Worm (Caenorhabditis elegans) whole organism, mixed stage, embryonic: ENCODE data around the gene madf-4.

ENCODE experiments used
- M03D4.4 ChIP-seq: sonication (generic microtip); optimal IDR thresholded peaks from 2 replicates; lab custom pipeline; 2017; ENCODE audit warnings: mild to moderate bottlenecking, missing genetic modification characterization, missing compliant biosample characterization
- bed-3 ChIP-seq: fragments of 200-800 bp; sonication (Bioruptor generic); optimal IDR thresholded peaks from 3 replicates; lab custom pipeline; 2018; ENCODE audit warnings: mild to moderate bottlenecking, missing genetic modification characterization, moderate library complexity, missing compliant biosample characterization
- ceh-39 ChIP-seq: fragments of 150-350 bp; optimal IDR thresholded peaks from 2 replicates; lab custom pipeline; 2014; ENCODE audit warnings: missing biosample characterization, missing genetic modification characterization
- ceh-43 ChIP-seq: fragments of 200-800 bp; sonication (Bioruptor generic); optimal IDR thresholded peaks from 2 replicates; lab custom pipeline; 2018; ENCODE audit warnings: mild to moderate bottlenecking, missing genetic modification characterization, moderate library complexity, missing compliant biosample characterization
- ceh-83 ChIP-seq: fragments of 200-800 bp; sonication (Bioruptor generic); optimal IDR thresholded peaks from 2 replicates; lab custom pipeline; 2018; ENCODE audit warnings: mild to moderate bottlenecking, missing genetic modification characterization, missing compliant biosample characterization
- ces-1 ChIP-seq: fragments of 150-350 bp; optimal IDR thresholded peaks from 2 replicates; lab custom pipeline; 2014; ENCODE audit warnings: missing biosample characterization, missing genetic modification reagents, missing genetic modification characterization
- cnd-1 ChIP-seq: fragments of 200-800 bp; sonication (Bioruptor generic); optimal IDR thresholded peaks from 2 replicates; lab custom pipeline; 2018; ENCODE audit warnings: mild to moderate bottlenecking, missing genetic modification characterization, missing compliant biosample characterization
- elt-1 ChIP-seq: sonication (generic microtip); optimal IDR thresholded peaks from 2 replicates; lab custom pipeline; 2017; ENCODE audit warnings: missing genetic modification characterization, mild to moderate bottlenecking, missing compliant biosample characterization, antibody characterized with exemption, moderate library complexity, borderline replicate concordance; ENCODE audit not compliant: insufficient read depth
- elt-3 ChIP-seq: fragments of 150-350 bp; optimal IDR thresholded peaks from 2 replicates; lab custom pipeline; 2014; ENCODE audit warnings: missing biosample characterization, missing genetic modification characterization
- flh-1 ChIP-seq: fragments of 200-800 bp; sonication (Bioruptor generic); optimal IDR thresholded peaks from 2 replicates; lab custom pipeline; 2018; ENCODE audit warnings: mild to moderate bottlenecking, missing genetic modification characterization, moderate library complexity, missing compliant biosample characterization
- ham-2 ChIP-seq: fragments of 200-800 bp; sonication (Bioruptor generic); optimal IDR thresholded peaks from 2 replicates; lab custom pipeline; 2018; ENCODE audit warnings: mild to moderate bottlenecking, missing genetic modification characterization, missing compliant biosample characterization
- hlh-1 ChIP-seq: fragments of 150-350 bp; optimal IDR thresholded peaks from 2 replicates; lab custom pipeline; 2014; ENCODE audit warnings: missing biosample characterization, missing genetic modification reagents, missing genetic modification characterization
- lin-32 ChIP-seq: fragments of 200-800 bp; sonication (Bioruptor generic); optimal IDR thresholded peaks from 2 replicates; lab custom pipeline; 2018; ENCODE audit warnings: mild to moderate bottlenecking, missing genetic modification characterization, missing compliant biosample characterization
- lsy-2 ChIP-seq: fragments of 150-350 bp; optimal IDR thresholded peaks from 2 replicates; lab custom pipeline; 2014; ENCODE audit warnings: missing biosample characterization, missing genetic modification characterization
- mab-5 ChIP-seq: fragments of 150-350 bp; optimal IDR thresholded peaks from 2 replicates; lab custom pipeline; 2014; ENCODE audit warnings: missing biosample characterization, missing genetic modification characterization
- mep-1 ChIP-seq: fragments of 150-350 bp; optimal IDR thresholded peaks from 2 replicates; lab custom pipeline; 2017; ENCODE audit warnings: missing biosample characterization, missing genetic modification reagents, missing genetic modification characterization, inconsistent platforms
- mls-2 ChIP-seq: sonication (generic microtip); optimal IDR thresholded peaks from 2 replicates; lab custom pipeline; 2016; ENCODE audit warnings: mild to moderate bottlenecking, missing genetic modification characterization, moderate library complexity, missing compliant biosample characterization
- nhr-12 ChIP-seq: fragments of 150-350 bp; optimal IDR thresholded peaks from 2 replicates; lab custom pipeline; 2014; ENCODE audit warnings: missing biosample characterization, missing genetic modification characterization
- nhr-237 ChIP-seq: fragments of 150-350 bp; optimal IDR thresholded peaks from 2 replicates; lab custom pipeline; 2014; ENCODE audit warnings: missing biosample characterization, missing genetic modification characterization
- nhr-28 ChIP-seq: fragments of 150-350 bp; optimal IDR thresholded peaks from 2 replicates; lab custom pipeline; 2014; ENCODE audit warnings: missing biosample characterization, missing genetic modification characterization
- nhr-76 ChIP-seq: sonication (generic microtip); optimal IDR thresholded peaks from 2 replicates; lab custom pipeline; 2017; ENCODE audit warnings: missing biosample characterization, missing genetic modification characterization
- pha-4 ChIP-seq: fragments of 150-350 bp; optimal IDR thresholded peaks from 2 replicates; lab custom pipeline; 2018; ENCODE audit warnings: missing biosample characterization, missing genetic modification reagents, missing genetic modification characterization
- sem-2 ChIP-seq: fragments of 200-800 bp; sonication (Bioruptor generic); optimal IDR thresholded peaks from 2 replicates; lab custom pipeline; 2018; ENCODE audit warnings: mild to moderate bottlenecking, missing genetic modification characterization, missing compliant biosample characterization
- sptf-1 ChIP-seq: sonication (generic microtip); optimal IDR thresholded peaks from 2 replicates; lab custom pipeline; 2017; ENCODE audit warnings: mild to moderate bottlenecking, missing genetic modification characterization, moderate library complexity, missing compliant biosample characterization
- tbx-8 ChIP-seq: fragments of 200-800 bp; sonication (Bioruptor generic); optimal IDR thresholded peaks from 2 replicates; lab custom pipeline; 2018; ENCODE audit warnings: mild to moderate bottlenecking, missing genetic modification characterization, moderate library complexity, missing compliant biosample characterization
- unc-120 ChIP-seq: sonication (generic microtip); optimal IDR thresholded peaks from 2 replicates; lab custom pipeline; 2017; ENCODE audit warnings: missing genetic modification characterization, missing compliant biosample characterization; ENCODE audit not compliant: poor library complexity, severe bottlenecking
- unc-39 ChIP-seq: fragments of 150-350 bp; optimal IDR thresholded peaks from 2 replicates; lab custom pipeline; 2014; ENCODE audit warnings: missing biosample characterization, missing genetic modification characterization
- zip-8 ChIP-seq: fragments of 150-350 bp; optimal IDR thresholded peaks from 2 replicates; lab custom pipeline; 2014; ENCODE audit warnings: missing biosample characterization, missing genetic modification characterization
- ztf-11 ChIP-seq: fragments of 150-350 bp; optimal IDR thresholded peaks from 2 replicates; lab custom pipeline; 2014; ENCODE audit warnings: missing biosample characterization, missing genetic modification characterization

The madf-4 gene

DNA sequence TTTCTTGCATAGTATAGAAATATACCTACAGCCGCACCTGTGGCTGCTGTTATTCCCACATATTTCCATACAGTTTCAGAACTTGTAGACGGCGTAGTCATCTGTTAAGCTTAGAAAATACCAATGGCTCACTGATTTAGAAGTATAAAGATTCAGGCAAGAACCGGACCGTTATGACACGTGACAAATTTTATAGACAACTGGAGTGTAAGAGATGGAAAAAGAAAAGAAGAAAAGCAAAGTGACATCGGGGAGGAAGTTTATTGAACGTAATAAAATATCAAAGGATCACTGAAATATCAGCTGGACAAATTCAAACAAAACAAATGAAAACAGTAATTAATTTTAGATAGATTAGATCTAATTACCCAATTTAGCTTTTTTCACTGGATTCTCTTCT, 23.9 kb upstream of the madf-4 start, which contains the start of gene rmd-2:
Gene rmd-2, minus strand, starts transcription at position 101 of the 400 bp plus-strand sequence.
- no peak for TF ChIP-seq sptf-1 (tag; lab: Kevin White, UChicago)
- TF ChIP-seq flh-1 (GFP tag; lab: Kevin White, UChicago) = no peak
- TF ChIP-seq lsy-2 (tag; lab: Kevin White, UChicago) = no peak

DNA sequence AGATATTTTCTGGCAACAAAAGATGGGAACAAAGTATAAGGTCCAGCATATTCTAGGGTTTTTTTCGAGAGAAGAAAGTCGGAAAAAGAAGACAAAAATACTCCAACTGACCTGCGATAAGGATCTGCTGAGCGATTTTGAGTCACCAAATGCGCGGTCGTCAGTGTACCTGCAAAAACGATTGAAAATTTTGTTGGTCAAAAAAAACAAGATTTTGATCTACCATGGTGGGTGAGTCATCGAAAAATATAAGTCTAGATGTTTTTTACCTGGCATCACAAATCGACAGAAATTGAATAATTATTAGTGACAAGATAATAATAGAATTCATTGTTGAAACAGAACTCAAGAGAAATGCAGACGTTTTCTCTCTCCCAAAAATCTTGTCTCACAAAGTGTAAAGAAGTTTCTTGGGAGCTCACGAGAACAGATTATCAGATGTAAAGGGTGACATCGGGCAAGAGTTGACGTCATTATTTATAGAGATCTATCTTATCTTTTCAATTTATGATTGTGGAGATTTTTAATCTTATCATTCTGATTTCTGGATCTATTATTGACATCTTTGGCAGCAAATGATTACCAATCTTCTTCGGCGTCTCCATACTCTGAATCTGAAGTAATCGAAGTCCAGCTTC, 23.1 kb upstream of the madf-4 start:
- peak; percentile 87 for TF ChIP-seq elt-1
- TF ChIP-seq ceh-39 (tag; lab: Kevin White, UChicago) = no peak
- TF ChIP-seq zip-8 (tag; lab: Kevin White, UChicago) = no peak

DNA sequence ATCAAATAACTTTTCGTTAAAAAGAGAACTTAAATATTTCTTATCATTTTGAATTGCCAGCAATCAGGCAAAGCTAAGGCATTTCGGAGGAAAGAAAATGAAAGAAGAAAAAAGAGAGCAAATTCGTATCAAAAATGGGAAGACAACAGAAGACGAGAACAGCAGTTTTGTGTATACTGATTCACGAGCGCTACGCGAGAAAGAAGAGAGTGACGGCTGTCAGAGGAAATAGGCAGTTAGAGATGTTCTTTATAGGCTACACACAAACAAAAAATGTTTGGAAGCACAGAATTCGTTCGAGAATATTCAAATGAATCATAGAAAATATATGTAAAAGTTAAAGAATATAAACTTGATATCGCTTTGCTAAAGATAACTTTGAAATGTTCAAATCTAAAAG, 22.5 kb upstream of the madf-4 start:
- TF ChIP-seq ztf-11 (tag; lab: Kevin White, UChicago) = no peak
- no peak for TF ChIP-seq tbx-8 (GFP tag; lab: Kevin White, UChicago)
- no peak for TF ChIP-seq mls-2 (tag; lab: Kevin White, UChicago)
- TF ChIP-seq lsy-2 (tag; lab: Kevin White, UChicago) = no peak
- TF ChIP-seq nhr-12 (tag; lab: Kevin White, UChicago) = no peak
- TF ChIP-seq nhr-76 (tag; lab: Kevin White, UChicago) = no peak
- no peak for TF ChIP-seq lin-32 (GFP tag; lab: Kevin White, UChicago)
- no peak for TF ChIP-seq flh-1 (GFP tag; lab: Kevin White, UChicago)
- no peak for TF ChIP-seq unc-120
- TF ChIP-seq elt-3 (tag; lab: Kevin White, UChicago) = no peak
- no peak for TF ChIP-seq hlh-1 (tag; lab: Kevin White, UChicago)
- TF ChIP-seq M03D4.4 (tag; lab: Kevin White, UChicago) = no peak
- no peak for TF ChIP-seq nhr-28 (tag; lab: Kevin White, UChicago)
- TF ChIP-seq ces-1 (GFP tag; lab: Kevin White, UChicago) = no peak
- TF ChIP-seq unc-39 (tag; lab: Kevin White, UChicago) = no peak
- TF ChIP-seq cnd-1 = no peak
- TF ChIP-seq pha-4 (tag; lab: Kevin White, UChicago) = no peak
- no peak for TF ChIP-seq ceh-83 (GFP tag; lab: Kevin White, UChicago)

DNA sequence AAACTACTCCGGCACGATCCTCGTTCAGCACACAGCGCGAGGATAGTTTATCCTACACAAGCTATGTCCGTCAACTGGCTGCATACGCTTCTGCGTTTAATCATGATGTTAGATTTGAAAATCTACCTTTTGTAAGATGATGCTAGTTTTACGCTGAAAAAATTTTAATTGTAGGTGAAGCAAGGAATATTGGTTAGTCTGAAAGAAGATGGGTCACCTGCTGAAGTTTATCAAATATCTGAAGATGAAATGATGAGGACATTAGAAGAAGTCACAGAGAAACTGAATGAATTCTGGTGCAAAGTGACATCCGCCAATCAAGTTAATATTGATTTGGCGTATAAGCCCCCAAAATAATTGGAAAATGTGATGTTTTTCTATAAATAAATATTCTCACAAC, 21.2 kb upstream of the madf-4 start:
- no peak for TF ChIP-seq nhr-237
- TF ChIP-seq nhr-28 (tag; lab: Kevin White, UChicago) = no peak
- no peak for TF ChIP-seq sem-2 (GFP tag; lab: Kevin White, UChicago)
- TF ChIP-seq lsy-2 (tag; lab: Kevin White, UChicago) = no peak
- TF ChIP-seq elt-1 = no peak
- no peak for TF ChIP-seq mab-5 (tag; lab: Kevin White, UChicago)
- no peak for TF ChIP-seq zip-8 (tag; lab: Kevin White, UChicago)
- no peak for TF ChIP-seq elt-3 (tag; lab: Kevin White, UChicago)
- no peak for TF ChIP-seq nhr-76 (tag; lab: Kevin White, UChicago)
- TF ChIP-seq unc-120 = no peak
- no peak for TF ChIP-seq ces-1 (GFP tag; lab: Kevin White, UChicago)
- no peak for TF ChIP-seq ceh-39 (tag; lab: Kevin White, UChicago)
- TF ChIP-seq sptf-1 (tag; lab: Kevin White, UChicago) = no peak
- TF ChIP-seq mep-1 (tag; lab: Kevin White, UChicago) = no peak
- TF ChIP-seq flh-1 (GFP tag; lab: Kevin White, UChicago) = no peak
- TF ChIP-seq mls-2 (tag; lab: Kevin White, UChicago) = no peak
- no peak for TF ChIP-seq M03D4.4 (tag; lab: Kevin White, UChicago)

- TF ChIP-seq ceh-39 (tag; lab: Kevin White, UChicago) (no peak), sptf-1 (tag; lab: Kevin White, UChicago) (no peak), ceh-43 (GFP tag; lab: Kevin White, UChicago) (no peak), bed-3 (GFP tag; lab: Kevin White, UChicago) (no peak), hlh-1 (tag; lab: Kevin White, UChicago) (no peak), elt-3 (tag; lab: Kevin White, UChicago) (no peak), ham-2 (GFP tag; lab: Kevin White, UChicago) (no peak), ztf-11 (tag; lab: Kevin White, UChicago) (no peak)
Observed at ce11 chrV:9982568-9982967, 20.3 kb upstream of the madf-4 start, which contains the start of gene C27H6.9. Gene C27H6.9 (plus strand): TSS chrV:9982868.
